Worm (Caenorhabditis elegans) whole organism, L3 larva: ENCODE data around the gene Y48C3A.5.

Experiments used
- lsy-12 ChIP-seq: sonication (generic microtip); optimal IDR thresholded peaks from 2 replicates; lab custom pipeline; 2016; ENCODE audit warnings: mild to moderate bottlenecking, missing genetic modification characterization, missing compliant biosample characterization
- nhr-237 ChIP-seq: fragments of 150-350 bp; optimal IDR thresholded peaks from 2 replicates; lab custom pipeline; 2014; ENCODE audit warnings: missing biosample characterization, missing genetic modification characterization

DNA sequence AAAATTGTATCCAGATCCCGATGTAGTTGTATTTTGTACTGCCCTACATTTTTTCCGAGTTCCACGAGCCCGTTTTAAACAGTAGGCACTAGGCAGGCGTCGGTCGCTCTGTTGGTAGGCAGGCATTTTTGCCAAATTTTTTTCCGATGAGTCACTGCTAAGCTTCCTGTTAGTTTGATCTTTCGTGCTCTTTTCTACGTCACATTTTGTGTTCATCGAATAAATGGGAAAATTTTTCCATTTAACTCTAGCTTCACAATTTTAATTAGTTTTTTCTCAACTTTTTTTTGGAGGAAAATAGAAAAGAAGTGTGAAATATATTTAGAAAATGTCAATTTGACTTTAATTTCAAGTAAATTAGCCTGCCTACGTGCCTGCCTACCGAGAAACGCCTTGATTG, 3.6 kb upstream of the Y48C3A.5 start:
- no peak for TF ChIP-seq nhr-237 (tag; lab: Kevin White, UChicago)
- TF ChIP-seq lsy-12 (tag; lab: Kevin White, UChicago) = no peak
